Fruit fly (Drosophila melanogaster): ENCODE results near the gene CG7290.

DNA sequence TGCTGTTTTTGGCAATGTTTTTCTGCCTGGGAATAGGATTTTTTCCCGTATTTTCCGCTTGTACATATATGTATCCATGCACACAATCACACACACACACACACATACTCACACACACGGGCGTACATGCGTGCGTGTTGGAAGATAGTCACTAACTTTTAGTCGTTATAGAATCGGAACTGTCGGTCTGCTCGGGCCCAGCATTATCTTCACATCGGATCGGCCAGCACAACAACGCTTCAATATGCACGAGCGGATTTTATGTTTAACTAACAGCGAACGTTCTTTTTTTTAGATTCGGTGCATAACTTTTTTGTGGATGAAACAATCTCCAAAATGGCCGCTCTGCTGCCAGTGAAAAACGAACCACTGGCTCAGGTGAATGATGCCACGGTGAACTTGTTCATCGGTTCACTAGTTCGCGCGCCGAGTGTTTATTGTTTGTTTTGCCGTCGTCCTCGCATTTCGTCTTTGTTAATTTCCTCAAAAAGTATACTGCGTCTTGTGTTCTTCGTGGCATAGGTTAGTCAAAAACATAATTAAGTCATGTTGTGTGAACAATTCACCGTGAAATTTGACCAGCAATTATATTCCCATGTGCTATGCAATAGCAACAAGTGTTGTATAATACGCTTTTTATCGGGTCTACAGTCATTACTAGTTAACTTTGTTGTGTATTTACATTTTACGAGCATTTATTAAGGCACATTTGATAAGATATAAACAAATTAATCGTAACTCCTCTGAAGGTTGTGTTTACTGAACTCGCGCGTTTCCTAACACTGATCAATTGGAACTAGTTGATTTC lies 35.5 kb upstream of the CG7290 start, which contains the start of the genes CG6951 and CG17233:
- TF ChIP-seq psq (optimal IDR thresholded peaks at IDR 0.05) (no peak), EcR (GFP tag; optimal IDR thresholded peaks at IDR 0.05) (no peak), pan (optimal IDR thresholded peaks at IDR 0.05) (no peak), CG8478 (optimal IDR thresholded peaks at IDR 0.05) (no peak)

Measured in whole organism.